Worm (Caenorhabditis elegans): ENCODE measurements around the gene ZK757.2.

DNA sequence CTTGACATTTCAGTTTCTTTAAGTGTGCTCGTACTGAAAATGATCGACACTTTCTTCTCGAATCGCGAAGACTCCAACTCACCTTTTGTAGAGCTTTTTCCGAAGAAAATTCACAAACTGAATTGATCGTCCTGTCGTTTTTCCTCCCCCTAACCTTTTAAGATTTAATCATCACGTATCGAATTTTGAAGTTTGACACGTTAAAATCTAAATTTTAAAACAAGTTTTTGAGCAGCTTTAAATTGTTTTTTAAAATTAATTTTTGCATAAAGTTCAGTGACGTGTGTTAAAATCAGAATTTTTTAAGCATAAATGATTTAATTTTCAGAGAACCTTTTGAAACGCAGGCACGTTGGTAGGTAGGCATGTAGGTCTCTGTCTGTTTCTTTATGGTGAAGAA is 12.6 kb upstream of the ZK757.2 start, which contains the start of gene alg-4:
- no peak for TF ChIP-seq zag-1 (tag; optimal IDR thresholded peaks at IDR 0.05)
- no peak for TF ChIP-seq ceh-82 (tag; optimal IDR thresholded peaks at IDR 0.05)
- TF ChIP-seq nhr-10 (tag; optimal IDR thresholded peaks at IDR 0.05), result no peak
- TF ChIP-seq ama-1 (optimal IDR thresholded peaks at IDR 0.05), result no peak
- TF ChIP-seq egl-27 (tag; optimal IDR thresholded peaks at IDR 0.05), result no peak
- no peak for TF ChIP-seq aly-2 (tag; optimal IDR thresholded peaks at IDR 0.05)
- TF ChIP-seq unc-62 (GFP tag; optimal IDR thresholded peaks at IDR 0.05), result no peak
- TF ChIP-seq unc-55 (GFP tag; optimal IDR thresholded peaks at IDR 0.05), result no peak
- TF ChIP-seq nhr-237 (tag; optimal IDR thresholded peaks at IDR 0.05), result no peak
